Worm (Caenorhabditis elegans) whole organism, young adult: ENCODE results near the gene T14B4.8.

Experiments
- F52B5.7 ChIP-seq: sonication (generic microtip); optimal IDR thresholded peaks from 2 replicates; lab custom pipeline; 2016; ENCODE audit warnings: mild to moderate bottlenecking, missing genetic modification characterization, missing compliant biosample characterization
- F57A8.1 ChIP-seq: fragments of 200-800 bp; sonication (Bioruptor generic); optimal IDR thresholded peaks from 2 replicates; lab custom pipeline; 2018; ENCODE audit warnings: mild to moderate bottlenecking, missing genetic modification characterization, moderate library complexity, missing compliant biosample characterization
- K11D2.4 ChIP-seq: fragments of 200-800 bp; sonication (Bioruptor generic); IDR thresholded peaks from 2 replicates; pipeline ENCODE4 v1.3.6; 2022; ENCODE audit warnings: missing genetic modification reagents, missing genetic modification characterization, missing compliant biosample characterization
- akir-1 ChIP-seq: fragments of 200-800 bp; sonication (Bioruptor generic); optimal IDR thresholded peaks from 2 replicates; lab custom pipeline; 2018; ENCODE audit warnings: mild to moderate bottlenecking, missing genetic modification characterization, moderate library complexity, missing compliant biosample characterization
- atf-7 ChIP-seq: sonication (generic microtip); optimal IDR thresholded peaks from 2 replicates; lab custom pipeline; 2017; ENCODE audit warnings: mild to moderate bottlenecking, missing genetic modification characterization, missing compliant biosample characterization
- ceh-27 ChIP-seq: fragments of 200-800 bp; sonication (Bioruptor generic); optimal IDR thresholded peaks from 2 replicates; lab custom pipeline; 2018; ENCODE audit warnings: mild to moderate bottlenecking, missing genetic modification characterization, moderate library complexity, missing compliant biosample characterization
- dpl-1 ChIP-seq: fragments of 150-350 bp; optimal IDR thresholded peaks from 2 replicates; lab custom pipeline; 2014; ENCODE audit warnings: missing biosample characterization, missing genetic modification reagents, missing genetic modification characterization
- sea-2 ChIP-seq: fragments of 200-800 bp; sonication (Bioruptor generic); IDR thresholded peaks from 2 replicates; pipeline ENCODE4 v1.3.6; 2022; ENCODE audit warnings: missing genetic modification characterization, missing compliant biosample characterization
- snpc-1.3 ChIP-seq: sonication (generic microtip); optimal IDR thresholded peaks from 2 replicates; lab custom pipeline; 2017; ENCODE audit warnings: missing genetic modification characterization, mild to moderate bottlenecking, missing compliant biosample characterization, antibody characterized with exemption, moderate library complexity, missing genotype, missing genetic modification reagents; ENCODE audit not compliant: insufficient read depth
- tbp1 ChIP-seq: fragments of 200-800 bp; sonication (Bioruptor generic); optimal IDR thresholded peaks from 2 replicates; lab custom pipeline; 2018; ENCODE audit warnings: mild to moderate bottlenecking, missing genetic modification characterization, missing compliant biosample characterization
- unc-62 ChIP-seq: fragments of 150-350 bp; optimal IDR thresholded peaks from 2 replicates; lab custom pipeline; 2014; ENCODE audit warnings: missing biosample characterization, missing genetic modification reagents, missing genetic modification characterization

- no peak for TF ChIP-seq snpc-1.3
- TF ChIP-seq F52B5.7 (tag; lab: Kevin White, UChicago) = no peak
- TF ChIP-seq F57A8.1 (GFP tag; lab: Kevin White, UChicago) = no peak
- TF ChIP-seq ceh-27 (GFP tag; lab: Kevin White, UChicago) = no peak
- no peak for TF ChIP-seq atf-7 (tag; lab: Kevin White, UChicago)
- TF ChIP-seq K11D2.4 (GFP tag; lab: Robert Waterston, UW) = no peak
- TF ChIP-seq tbp1 (GFP tag; lab: Kevin White, UChicago) = no peak
- no peak for TF ChIP-seq unc-62 (GFP tag; lab: Kevin White, UChicago)
- no peak for TF ChIP-seq dpl-1 (GFP tag; lab: Kevin White, UChicago)
- no peak for TF ChIP-seq sea-2 (GFP tag; lab: Robert Waterston, UW)
- TF ChIP-seq akir-1 (GFP tag; lab: Kevin White, UChicago) = no peak
Observed at ce11 chrII:6770030-6770429, 40.8 kb upstream of the T14B4.8 start.
